Fruit fly (Drosophila melanogaster): ENCODE results near the gene CG11349.

CG11349 gene

dm6 chr3L:4460307-4461088 is 12.4 kb upstream of the CG11349 start, which contains the start of gene CG15022:
Gene CG15022, minus strand, starts transcription at chr3L:4460317.
- TF ChIP-seq bab1 (GFP tag; optimal IDR thresholded peaks at IDR 0.05) = no peak
- TF ChIP-seq Clk (GFP tag; optimal IDR thresholded peaks at IDR 0.05) = no peak
- TF ChIP-seq toe (GFP tag; optimal IDR thresholded peaks at IDR 0.05) = no peak
- TF ChIP-seq CG7045 (GFP tag; optimal IDR thresholded peaks at IDR 0.05) = no peak
- no peak for TF ChIP-seq Mnt (GFP tag; optimal IDR thresholded peaks at IDR 0.05)
- no peak for TF ChIP-seq CG14711 (tag; optimal IDR thresholded peaks at IDR 0.05)

dm6 chr3L:4461454-4462045 is 11.3 kb upstream of the CG11349 start, which contains the start of gene CG15023:
Gene CG15023, minus strand, starts transcription at chr3L:4461504.
- TF ChIP-seq cic (GFP tag; optimal IDR thresholded peaks at IDR 0.05) (no peak), Clk (GFP tag; optimal IDR thresholded peaks at IDR 0.05) (no peak), CG5204 (GFP tag; optimal IDR thresholded peaks at IDR 0.05) (no peak), ovo (GFP tag; optimal IDR thresholded peaks at IDR 0.05) (no peak), cnc (optimal IDR thresholded peaks at IDR 0.05) (no peak), Hr96 (GFP tag; optimal IDR thresholded peaks at IDR 0.05) (no peak), bab1 (GFP tag; optimal IDR thresholded peaks at IDR 0.05) (no peak), pad (GFP tag; optimal IDR thresholded peaks at IDR 0.05) (no peak), CG1620 (GFP tag; optimal IDR thresholded peaks at IDR 0.05) (no peak)

dm6 chr3L:4463773-4464301 is 9.0 kb upstream of the CG11349 start, which contains the start of gene CG15024:
Gene CG15024, minus strand, starts transcription at chr3L:4463823.
- no peak for TF ChIP-seq CG11617 (GFP tag; optimal IDR thresholded peaks at IDR 0.05)
- TF ChIP-seq Clk (GFP tag; optimal IDR thresholded peaks at IDR 0.05) = no peak
- no peak for TF ChIP-seq bab1 (GFP tag; optimal IDR thresholded peaks at IDR 0.05)
- TF ChIP-seq cnc (optimal IDR thresholded peaks at IDR 0.05) = no peak
- TF ChIP-seq CG12768 (GFP tag; optimal IDR thresholded peaks at IDR 0.05) = no peak
- TF ChIP-seq Mnt (GFP tag; optimal IDR thresholded peaks at IDR 0.05) = no peak
- no peak for TF ChIP-seq CG7045 (GFP tag; optimal IDR thresholded peaks at IDR 0.05)
- no peak for TF ChIP-seq ovo (GFP tag; optimal IDR thresholded peaks at IDR 0.05)
- TF ChIP-seq Hr96 (GFP tag; optimal IDR thresholded peaks at IDR 0.05) = no peak
- no peak for TF ChIP-seq tj (GFP tag; optimal IDR thresholded peaks at IDR 0.05)
- no peak for TF ChIP-seq Crg-1 (GFP tag; optimal IDR thresholded peaks at IDR 0.05)

DNA sequence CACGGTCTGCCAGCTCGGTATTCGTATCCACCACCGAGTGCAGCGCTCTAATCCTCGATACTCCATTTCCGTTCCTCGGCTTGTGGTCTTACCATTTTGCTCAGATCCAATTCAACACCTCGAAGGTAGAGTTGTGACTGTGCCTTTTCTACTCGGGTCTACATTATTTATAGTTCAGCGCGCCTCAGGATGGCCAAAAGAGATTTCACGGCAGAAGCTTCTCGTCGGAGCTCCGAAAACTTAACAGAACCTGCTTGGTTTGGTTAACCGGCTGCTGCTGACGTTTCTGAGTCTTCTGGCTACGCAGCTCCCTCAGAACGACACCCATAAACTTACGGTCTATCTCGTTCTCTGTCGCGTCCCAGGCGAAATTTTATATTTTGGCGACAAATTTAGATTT is 6.3 kb upstream of the CG11349 start, which contains the start of gene CG32241:
Gene CG32241, minus strand, starts transcription at position 101 of the 400 bp plus-strand sequence.
- TF ChIP-seq toe (GFP tag; optimal IDR thresholded peaks at IDR 0.05) (no peak), CG7045 (GFP tag; optimal IDR thresholded peaks at IDR 0.05) (no peak), CG12768 (GFP tag; optimal IDR thresholded peaks at IDR 0.05) (no peak), kay (GFP tag; ENCODE audit: borderline replicate concordance) (no peak), bab1 (GFP tag; optimal IDR thresholded peaks at IDR 0.05) (no peak), CG7101 (tag; optimal IDR thresholded peaks at IDR 0.05) (no peak), CG11617 (GFP tag; optimal IDR thresholded peaks at IDR 0.05) (no peak), CG5204 (GFP tag; optimal IDR thresholded peaks at IDR 0.05) (no peak), cic (GFP tag; optimal IDR thresholded peaks at IDR 0.05) (no peak), CG14711 (tag; optimal IDR thresholded peaks at IDR 0.05) (no peak), pad (GFP tag; optimal IDR thresholded peaks at IDR 0.05) (no peak), Mnt (GFP tag; optimal IDR thresholded peaks at IDR 0.05) (no peak), Hr96 (GFP tag; optimal IDR thresholded peaks at IDR 0.05) (no peak), Clk (GFP tag; optimal IDR thresholded peaks at IDR 0.05) (no peak), cnc (optimal IDR thresholded peaks at IDR 0.05) (no peak)

- TF ChIP-seq kay (GFP tag; ENCODE audit: borderline replicate concordance) (peak; percentile 33), CG14711 (tag; optimal IDR thresholded peaks at IDR 0.05) (no peak)
Observed at dm6 chr3L:4469701-4470100, 3.2 kb upstream of the CG11349 start, which contains the start of gene CG32249. Gene CG32249, plus strand, starts transcription at chr3L:4470001.

DNA sequence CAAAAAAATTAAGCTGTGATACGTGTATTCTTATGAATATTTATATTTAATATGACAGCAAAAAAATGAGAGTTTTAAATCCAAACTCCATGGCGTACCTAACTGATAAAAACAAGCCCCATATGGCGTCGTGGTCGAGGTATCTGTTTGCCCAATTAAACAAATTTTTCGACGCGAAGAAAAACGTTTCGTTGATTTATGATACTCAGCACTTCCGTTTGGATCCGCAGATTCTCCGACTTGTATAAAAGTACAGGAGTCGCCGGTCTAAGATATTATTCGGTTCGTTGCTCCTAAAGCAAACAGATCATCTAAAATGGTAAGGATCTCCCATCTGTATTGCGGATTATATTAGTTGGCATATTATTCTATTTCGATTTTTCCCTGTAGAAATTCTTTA is 1.4 kb upstream of the CG11349 start, which contains the start of gene CG32248:
Gene CG32248, plus strand, starts transcription at position 301 of the 400 bp plus-strand sequence.
- TF ChIP-seq bab1 (GFP tag; optimal IDR thresholded peaks at IDR 0.05) (no peak), kay (GFP tag; ENCODE audit: borderline replicate concordance) (no peak), CG5204 (GFP tag; optimal IDR thresholded peaks at IDR 0.05) (no peak), cnc (optimal IDR thresholded peaks at IDR 0.05) (no peak), CG12768 (GFP tag; optimal IDR thresholded peaks at IDR 0.05) (no peak), cic (GFP tag; optimal IDR thresholded peaks at IDR 0.05) (no peak), tj (GFP tag; optimal IDR thresholded peaks at IDR 0.05) (no peak), CG11617 (GFP tag; optimal IDR thresholded peaks at IDR 0.05) (no peak)

dm6 chr3L:4474946-4475470 is 2.1 kb downstream of the CG11349 start:
- no peak for TF ChIP-seq CG1620 (GFP tag; optimal IDR thresholded peaks at IDR 0.05)
- TF ChIP-seq cic (GFP tag; optimal IDR thresholded peaks at IDR 0.05) = no peak
- TF ChIP-seq CG33017 (tag; optimal IDR thresholded peaks at IDR 0.05) = no peak
- TF ChIP-seq Crg-1 (GFP tag; optimal IDR thresholded peaks at IDR 0.05) = no peak
- peak; percentile 48 for TF ChIP-seq CG7045 (GFP tag; optimal IDR thresholded peaks at IDR 0.05)
- peak; percentile 23 for TF ChIP-seq CG14711 (tag; optimal IDR thresholded peaks at IDR 0.05)
- TF ChIP-seq tj (GFP tag; optimal IDR thresholded peaks at IDR 0.05) = no peak
- peak; percentile 91 for TF ChIP-seq bab1 (GFP tag; optimal IDR thresholded peaks at IDR 0.05)
- no peak for TF ChIP-seq Hr96 (GFP tag; optimal IDR thresholded peaks at IDR 0.05)
- no peak for TF ChIP-seq CG5204 (GFP tag; optimal IDR thresholded peaks at IDR 0.05)
- TF ChIP-seq kay (GFP tag; ENCODE audit: borderline replicate concordance) = no peak
- no peak for TF ChIP-seq CG7101 (tag; optimal IDR thresholded peaks at IDR 0.05)
- TF ChIP-seq CG12768 (GFP tag; optimal IDR thresholded peaks at IDR 0.05) = no peak
- no peak for TF ChIP-seq toe (GFP tag; optimal IDR thresholded peaks at IDR 0.05)
- TF ChIP-seq Clk (GFP tag; optimal IDR thresholded peaks at IDR 0.05) = no peak
